Fruit fly (Drosophila melanogaster) whole organism, embryonic: ENCODE results near the gene Rgl.
A peak's percentile ranks its signal among the peaks of the same experiment; 100 is the strongest.

Experiments used
- CG10979 ChIP-seq: fragments of 200-800 bp; sonication (Bioruptor generic); optimal IDR thresholded peaks from 2 replicates; lab custom pipeline; 2018; ENCODE audit warnings: missing biosample characterization, mild to moderate bottlenecking, missing genetic modification characterization, moderate library complexity
- CG11398 ChIP-seq: fragments of 200-800 bp; sonication (Bioruptor generic); optimal IDR thresholded peaks from 2 replicates; lab custom pipeline; 2016; ENCODE audit warnings: missing biosample characterization, missing genetic modification characterization
- CG13296 ChIP-seq: fragments of 200-800 bp; sonication (Bioruptor generic); optimal IDR thresholded peaks from 3 replicates; lab custom pipeline; 2018; ENCODE audit warnings: missing biosample characterization, mild to moderate bottlenecking, missing genetic modification characterization
- CG14710 ChIP-seq: fragments of 200-800 bp; sonication (Bioruptor generic); optimal IDR thresholded peaks from 3 replicates; lab custom pipeline; 2019; ENCODE audit warnings: missing biosample characterization, mild to moderate bottlenecking, missing genetic modification characterization, moderate library complexity
- CG15696 ChIP-seq: fragments of 200-800 bp; sonication (Bioruptor generic); optimal IDR thresholded peaks from 2 replicates; lab custom pipeline; 2019; ENCODE audit warnings: missing biosample characterization, mild to moderate bottlenecking, missing genetic modification characterization, moderate library complexity
- CG16863 ChIP-seq: fragments of 200-800 bp; sonication (Bioruptor generic); optimal IDR thresholded peaks from 3 replicates; lab custom pipeline; 2016; ENCODE audit warnings: missing biosample characterization, missing genetic modification characterization
- CG18262 ChIP-seq: fragments of 200-800 bp; optimal IDR thresholded peaks from 3 replicates; lab custom pipeline; 2019; ENCODE audit warnings: missing biosample characterization, mild to moderate bottlenecking, missing genetic modification characterization, moderate library complexity
- CG2875 ChIP-seq: fragments of 200-800 bp; sonication (Bioruptor generic); optimal IDR thresholded peaks from 2 replicates; lab custom pipeline; 2017; ENCODE audit warnings: missing biosample characterization, mild to moderate bottlenecking, missing genetic modification characterization, missing genetic modification reagents
- CG32772 ChIP-seq: fragments of 200-800 bp; sonication (Bioruptor generic); IDR thresholded peaks from 2 replicates; pipeline ENCODE4 v1.3.6; 2022; ENCODE audit warnings: missing biosample characterization, missing genetic modification characterization
- CG3847 ChIP-seq: fragments of 200-800 bp; sonication (Bioruptor generic); IDR thresholded peaks from 2 replicates; pipeline ENCODE4 v1.3.6; 2022; ENCODE audit warnings: missing biosample characterization, missing genetic modification characterization
- CG4360 ChIP-seq: fragments of 200-800 bp; sonication (Bioruptor generic); IDR thresholded peaks from 2 replicates; pipeline ENCODE4 v1.3.6; 2022; ENCODE audit warnings: missing biosample characterization, missing genetic modification characterization
- CG6791 ChIP-seq: fragments of 200-800 bp; sonication (Bioruptor generic); IDR thresholded peaks from 3 replicates; pipeline ENCODE4 v1.3.6; 2022; ENCODE audit warnings: missing biosample characterization, missing genetic modification characterization; ENCODE audit not compliant: partially characterized antibody
- CG7963 ChIP-seq: fragments of 200-800 bp; sonication (Bioruptor generic); IDR thresholded peaks from 3 replicates; pipeline ENCODE4 v1.3.6; 2022; ENCODE audit warnings: missing biosample characterization, missing genetic modification characterization; ENCODE audit not compliant: partially characterized antibody
- CTCF ChIP-seq: fragments of 200-800 bp; sonication (Bioruptor generic); optimal IDR thresholded peaks from 2 replicates; lab custom pipeline; 2017; ENCODE audit warnings: missing biosample characterization, mild to moderate bottlenecking, missing genetic modification characterization, moderate library complexity
- CrebB ChIP-seq: fragments of 200-800 bp; sonication (Bioruptor generic); optimal IDR thresholded peaks from 3 replicates; lab custom pipeline; 2018; ENCODE audit warnings: missing biosample characterization, mild to moderate bottlenecking, missing genetic modification characterization
- Dfd ChIP-seq, 2 experiments: fragments of >200 bp; optimal IDR thresholded peaks; 2 replicates each; lab custom pipeline; 2017; ENCODE audit warnings: missing biosample characterization in 2 of 2, missing genetic modification characterization in 2 of 2
- Dp ChIP-seq: fragments of 200-800 bp; sonication (Bioruptor generic); optimal IDR thresholded peaks from 2 replicates; lab custom pipeline; 2018; ENCODE audit warnings: missing biosample characterization, mild to moderate bottlenecking, missing genetic modification characterization, moderate library complexity
- E2f1 ChIP-seq: fragments of 200-800 bp; sonication (Bioruptor generic); IDR thresholded peaks from 2 replicates; pipeline ENCODE4 v1.3.6; 2022; ENCODE audit warnings: missing biosample characterization, missing genetic modification characterization
- Gsc ChIP-seq: fragments of 200-800 bp; sonication (Bioruptor generic); IDR thresholded peaks from 2 replicates; pipeline ENCODE4 v1.3.6; 2022; ENCODE audit warnings: missing biosample characterization, missing genetic modification characterization
- H2.0 ChIP-seq: fragments of 200-800 bp; sonication (Bioruptor generic); IDR thresholded peaks from 2 replicates; pipeline ENCODE4 v1.3.6; 2022; ENCODE audit warnings: missing biosample characterization, missing genetic modification characterization
- Lim3 ChIP-seq: fragments of 200-800 bp; sonication (Bioruptor generic); IDR thresholded peaks from 2 replicates; pipeline ENCODE4 v1.3.6; 2022; ENCODE audit warnings: missing biosample characterization, missing genetic modification characterization
- Med ChIP-seq: fragments of 200-800 bp; sonication (Bioruptor generic); peaks from one replicate; lab custom pipeline; 2016; ENCODE audit warnings: missing biosample characterization, missing genetic modification characterization, mild to moderate bottlenecking, inconsistent platforms, moderate library complexity
- Meics ChIP-seq: fragments of 200-800 bp; sonication (Bioruptor generic); optimal IDR thresholded peaks from 2 replicates; lab custom pipeline; 2017; ENCODE audit warnings: missing biosample characterization, mild to moderate bottlenecking, missing genetic modification characterization
- Myb ChIP-seq: fragments of 200-800 bp; sonication (Bioruptor generic); optimal IDR thresholded peaks from 2 replicates; lab custom pipeline; 2016; ENCODE audit warnings: missing biosample characterization, missing genetic modification characterization
- NFAT ChIP-seq: fragments of 200-800 bp; sonication (Bioruptor generic); IDR thresholded peaks from 2 replicates; pipeline ENCODE4 v1.3.6; 2022; ENCODE audit warnings: missing biosample characterization, missing genetic modification characterization
- NK7.1 ChIP-seq: fragments of 200-800 bp; sonication (Bioruptor generic); optimal IDR thresholded peaks from 3 replicates; lab custom pipeline; 2016; ENCODE audit warnings: missing biosample characterization, missing genetic modification characterization
- Nf-YB ChIP-seq: fragments of 200-800 bp; sonication (Bioruptor generic); optimal IDR thresholded peaks from 3 replicates; lab custom pipeline; 2019; ENCODE audit warnings: missing biosample characterization, mild to moderate bottlenecking, missing genetic modification characterization, moderate library complexity
- Oli ChIP-seq: fragments of 200-800 bp; sonication (Bioruptor generic); optimal IDR thresholded peaks from 2 replicates; lab custom pipeline; 2018; ENCODE audit warnings: missing biosample characterization, mild to moderate bottlenecking, missing genetic modification characterization, moderate library complexity
- Ptx1 ChIP-seq: fragments of 200-800 bp; sonication (Bioruptor generic); IDR thresholded peaks from 2 replicates; pipeline ENCODE4 v1.3.6; 2022; ENCODE audit warnings: missing biosample characterization, missing genetic modification characterization
- Ssrp ChIP-seq: fragments of 200-800 bp; sonication (Bioruptor generic); optimal IDR thresholded peaks from 2 replicates; lab custom pipeline; 2018; ENCODE audit warnings: missing biosample characterization, mild to moderate bottlenecking, missing genetic modification characterization, moderate library complexity
- Taf1 ChIP-seq: fragments of 200-800 bp; sonication (Bioruptor generic); IDR thresholded peaks from 2 replicates; pipeline ENCODE4 v1.3.6; 2022; ENCODE audit warnings: missing biosample characterization, missing genetic modification characterization
- Trl ChIP-seq, 3 experiments: fragments of >200 bp in 2 of 3; fragments of 200-800 bp in 1 of 3; sonication (Bioruptor generic) in 1 of 3; optimal IDR thresholded peaks; 2 replicates in 1 of 3; 3 replicates in 2 of 3; lab custom pipeline; 2016 to 2017; ENCODE audit warnings: missing biosample characterization in 1 of 3, missing genetic modification characterization in 1 of 3
- Vsx1 ChIP-seq: fragments of 200-800 bp; sonication (Bioruptor generic); optimal IDR thresholded peaks from 2 replicates; lab custom pipeline; 2017; ENCODE audit warnings: missing biosample characterization, mild to moderate bottlenecking, missing genetic modification characterization, missing genetic modification reagents
- Xbp1 ChIP-seq: fragments of 200-800 bp; sonication (Bioruptor generic); optimal IDR thresholded peaks from 3 replicates; lab custom pipeline; 2016; ENCODE audit warnings: missing biosample characterization, mild to moderate bottlenecking, missing genetic modification characterization
- ato ChIP-seq: fragments of 200-800 bp; sonication (Bioruptor generic); IDR thresholded peaks from 2 replicates; pipeline ENCODE4 v1.3.6; 2022; ENCODE audit warnings: missing biosample characterization, missing genetic modification characterization; ENCODE audit not compliant: partially characterized antibody
- cad ChIP-seq: fragments of >200 bp; optimal IDR thresholded peaks from 2 replicates; lab custom pipeline; 2017; ENCODE audit warnings: missing biosample characterization, missing genetic modification characterization
- cas ChIP-seq: fragments of 200-800 bp; sonication (Bioruptor generic); IDR thresholded peaks from 2 replicates; pipeline ENCODE4 v1.3.6; 2022; ENCODE audit warnings: missing biosample characterization, missing genetic modification characterization
- corto ChIP-seq: fragments of 200-800 bp; sonication (Bioruptor generic); optimal IDR thresholded peaks from 2 replicates; lab custom pipeline; 2016; ENCODE audit warnings: missing biosample characterization, mild to moderate bottlenecking, missing genetic modification characterization, moderate library complexity
- danr ChIP-seq: fragments of 200-800 bp; sonication (Bioruptor generic); IDR thresholded peaks from 2 replicates; pipeline ENCODE4 v1.3.6; 2022; ENCODE audit warnings: missing biosample characterization, missing genetic modification characterization
- eyg ChIP-seq: fragments of 200-800 bp; sonication (Bioruptor generic); optimal IDR thresholded peaks from 3 replicates; lab custom pipeline; 2016; ENCODE audit warnings: missing biosample characterization, missing genetic modification characterization
- fd96Cb ChIP-seq: fragments of 200-800 bp; sonication (Bioruptor generic); optimal IDR thresholded peaks from 2 replicates; lab custom pipeline; 2018; ENCODE audit warnings: missing biosample characterization, mild to moderate bottlenecking, missing genetic modification characterization, moderate library complexity
- kah ChIP-seq: fragments of 200-800 bp; sonication (Bioruptor generic); optimal IDR thresholded peaks from 2 replicates; lab custom pipeline; 2018; ENCODE audit warnings: missing biosample characterization, mild to moderate bottlenecking, missing genetic modification characterization
- lab ChIP-seq: fragments of 200-800 bp; sonication (Bioruptor generic); optimal IDR thresholded peaks from 3 replicates; lab custom pipeline; 2017; ENCODE audit warnings: missing biosample characterization, missing genetic modification characterization, mild to moderate bottlenecking, moderate library complexity, missing genetic modification reagents
- lmd ChIP-seq: fragments of 200-800 bp; sonication (Bioruptor generic); IDR thresholded peaks from 2 replicates; pipeline ENCODE4 v1.3.6; 2022; ENCODE audit warnings: missing biosample characterization, missing genetic modification characterization
- nau ChIP-seq: fragments of 200-800 bp; sonication (Bioruptor generic); optimal IDR thresholded peaks from 3 replicates; lab custom pipeline; 2017; ENCODE audit warnings: missing biosample characterization, mild to moderate bottlenecking, missing genetic modification characterization, missing genetic modification reagents
- odd ChIP-seq: fragments of 200-800 bp; sonication (Bioruptor generic); optimal IDR thresholded peaks from 2 replicates; lab custom pipeline; 2017; ENCODE audit warnings: missing biosample characterization, mild to moderate bottlenecking, missing genetic modification characterization
- p53 ChIP-seq: fragments of 200-800 bp; sonication (Bioruptor generic); optimal IDR thresholded peaks from 2 replicates; lab custom pipeline; 2016; ENCODE audit warnings: missing biosample characterization, missing genetic modification characterization
- sim ChIP-seq: fragments of 200-800 bp; sonication (Bioruptor generic); IDR thresholded peaks from 2 replicates; pipeline ENCODE4 v1.3.6; 2022; ENCODE audit warnings: missing biosample characterization, missing genetic modification characterization
- tap ChIP-seq: fragments of 200-800 bp; optimal IDR thresholded peaks from 3 replicates; lab custom pipeline; 2019; ENCODE audit warnings: missing biosample characterization, mild to moderate bottlenecking, missing genetic modification characterization, moderate library complexity
- ttk ChIP-seq: fragments of 200-800 bp; sonication (Bioruptor generic); IDR thresholded peaks from 2 replicates; pipeline ENCODE4 v2.1.2; 2022; ENCODE audit warnings: missing biosample characterization, missing genetic modification characterization
- wdn ChIP-seq: fragments of 200-800 bp; sonication (Bioruptor generic); IDR thresholded peaks from 2 replicates; pipeline ENCODE4 v1.3.6; 2022; ENCODE audit warnings: missing biosample characterization, missing genetic modification characterization

The Rgl gene

dm6 chr3L:13957212-13957668, 32.1 kb upstream of the Rgl start (continued):
- TF ChIP-seq CrebB (no peak), CG15696 (tag; lab: Kevin White, UChicago) (peak; percentile 64), CG11398 (GFP tag; lab: Kevin White, UChicago) (no peak), E2f1 (no peak; the same call in 1 of the 2 replicates), p53 (GFP tag; lab: Kevin White, UChicago) (no peak), Trl (optimal IDR thresholded peaks at IDR 0.05; lab: Kevin White, UChicago) (no peak), Trl (GFP tag; optimal IDR thresholded peaks at IDR 0.05; lab: Kevin White, UChicago) (no peak), Nf-YB (GFP tag; lab: Kevin White, UChicago) (peak; percentile 61), nau (GFP tag; lab: Kevin White, UChicago) (peak; percentile 19), eyg (no peak), CG7963 (GFP tag; lab: Robert Waterston, UW) (no peak), tap (tag; lab: Kevin White, UChicago) (peak; percentile 38), Xbp1 (GFP tag; lab: Kevin White, UChicago) (peak; percentile 67), fd96Cb (tag; lab: Kevin White, UChicago) (peak; percentile 87), CG18262 (tag; lab: Kevin White, UChicago) (peak; percentile 89), ttk (GFP tag; lab: Robert Waterston, UW) (peak; percentile 51; the same call in 1 of the 2 replicates), wdn (GFP tag; lab: Robert Waterston, UW) (0 out of 2 replicates have a peak, but pooled peaks have one; percentile 7), NK7.1 (GFP tag; lab: Kevin White, UChicago) (no peak), Gsc (GFP tag; lab: Robert Waterston, UW) (no peak), kah (GFP tag; lab: Kevin White, UChicago) (peak; percentile 18), Myb (GFP tag; lab: Kevin White, UChicago) (no peak), danr (GFP tag; lab: Robert Waterston, UW) (no peak), Taf1 (GFP tag; lab: Robert Waterston, UW) (no peak), CG4360 (no peak), CG6791 (no peak), CG16863 (GFP tag; lab: Kevin White, UChicago) (peak; percentile 4), ato (no peak), Dfd (GFP tag; optimal IDR thresholded peaks at IDR 0.05; lab: Kevin White, UChicago) (no peak), odd (peak; percentile 64), H2.0 (GFP tag; lab: Robert Waterston, UW) (no peak; the same call in 1 of the 2 replicates), Med (GFP tag; lab: Kevin White, UChicago) (peak; percentile 73), cad (GFP tag; lab: Kevin White, UChicago) (no peak), Ssrp (tag; lab: Kevin White, UChicago) (peak; percentile 77), Lim3 (GFP tag; lab: Robert Waterston, UW) (no peak), CG13296 (peak; percentile 15), NFAT (GFP tag; lab: Robert Waterston, UW) (0 out of 2 replicates have a peak, but pooled peaks have one; percentile 28), Dp (GFP tag; lab: Kevin White, UChicago) (no peak), Oli (tag; lab: Kevin White, UChicago) (peak; percentile 83), CTCF (GFP tag; lab: Kevin White, UChicago) (peak; percentile 0), CG32772 (GFP tag; lab: Robert Waterston, UW) (0 out of 2 replicates have a peak, but pooled peaks have one; percentile 35), CG3847 (GFP tag; lab: Robert Waterston, UW) (0 out of 2 replicates have a peak, but pooled peaks have one; percentile 37), CG2875 (peak; percentile 60), cas (no peak), CG10979 (peak; percentile 87), Vsx1 (GFP tag; lab: Kevin White, UChicago) (peak; percentile 65), lmd (peak; percentile 41), Meics (peak; percentile 91), sim (GFP tag; lab: Robert Waterston, UW) (no peak), Ptx1 (GFP tag; lab: Robert Waterston, UW) (peak; percentile 46), lab (peak; percentile 50), CG14710 (tag; lab: Kevin White, UChicago) (peak; percentile 90), corto (GFP tag; lab: Kevin White, UChicago) (no peak)
